Fruit fly (Drosophila melanogaster): ENCODE data around the gene RabGGTb.

dm6 chr2L:2898247-2898646 is 19.3 kb downstream of the RabGGTb start:
- TF ChIP-seq crp (GFP tag; optimal IDR thresholded peaks at IDR 0.05) (no peak), Scr (GFP tag; IDR thresholded peaks at IDR 0.05; ENCODE audit: partially characterized antibody) (no peak), Nf-YA (GFP tag; IDR thresholded peaks at IDR 0.05) (no peak), CkIIα-i1 (GFP tag; IDR thresholded peaks at IDR 0.05) (no peak), CG4854 (GFP tag; optimal IDR thresholded peaks at IDR 0.05) (no peak), CG6854 (GFP tag; optimal IDR thresholded peaks at IDR 0.05) (no peak), Dek (tag; optimal IDR thresholded peaks at IDR 0.05) (no peak), scrt (GFP tag; optimal IDR thresholded peaks at IDR 0.05) (no peak), psq (GFP tag; optimal IDR thresholded peaks at IDR 0.05) (no peak)

Data from whole organism, embryonic.